Worm (Caenorhabditis elegans): ENCODE data around the gene C34C12.2.

DNA sequence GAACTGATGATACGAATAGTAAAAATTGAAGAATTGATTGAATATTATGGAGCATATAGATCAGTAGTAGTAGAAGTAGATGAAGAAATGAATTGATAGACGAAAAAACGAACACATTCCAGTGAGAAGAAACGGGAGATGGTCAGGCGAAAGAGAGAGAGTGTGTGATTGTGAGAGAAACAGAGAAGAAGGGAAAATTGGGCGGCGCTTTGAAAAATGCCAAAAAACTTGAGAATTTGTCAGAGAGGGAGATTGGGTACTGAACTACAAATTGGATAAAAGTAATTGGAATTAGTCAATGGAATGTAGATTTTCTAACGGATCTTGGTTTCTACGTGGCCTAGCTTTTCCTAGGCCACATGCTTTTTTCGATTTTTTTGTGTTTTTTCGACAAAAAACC lies 34.6 kb downstream of the C34C12.2 start, which contains the start of gene C34C12.7:
- TF ChIP-seq tbx-2 (tag; optimal IDR thresholded peaks at IDR 0.05) (no peak), lin-15B (tag; optimal IDR thresholded peaks at IDR 0.05) (no peak), nhr-77 (tag; optimal IDR thresholded peaks at IDR 0.05) (no peak), elt-1 (tag; optimal IDR thresholded peaks at IDR 0.05) (no peak), ceh-28 (tag; optimal IDR thresholded peaks at IDR 0.05) (no peak), egl-27 (tag; optimal IDR thresholded peaks at IDR 0.05) (no peak), pqm-1 (tag; optimal IDR thresholded peaks at IDR 0.05) (no peak), lsy-12 (tag; optimal IDR thresholded peaks at IDR 0.05) (no peak), nhr-11 (tag; optimal IDR thresholded peaks at IDR 0.05) (no peak), nhr-28 (tag; optimal IDR thresholded peaks at IDR 0.05) (no peak), ama-1 (optimal IDR thresholded peaks at IDR 0.05) (no peak)

Data from whole organism, L3 larva.